Worm (Caenorhabditis elegans): ENCODE results near the gene R10E12.2.
A peak's percentile ranks its signal among the peaks of the same experiment; 100 is the strongest.

The R10E12.2 gene

ce11 chrIII:9922310-9922709 is 51.4 kb downstream of the R10E12.2 start:
- TF ChIP-seq pha-4 (tag; optimal IDR thresholded peaks at IDR 0.05) (peak; percentile 43), pqm-1 (tag; optimal IDR thresholded peaks at IDR 0.05) (peak; percentile 71), elt-2 (tag; optimal IDR thresholded peaks at IDR 0.05) (peak; percentile 71), ceh-28 (tag; optimal IDR thresholded peaks at IDR 0.05) (peak; percentile 2), aly-2 (tag; optimal IDR thresholded peaks at IDR 0.05) (no peak)

DNA sequence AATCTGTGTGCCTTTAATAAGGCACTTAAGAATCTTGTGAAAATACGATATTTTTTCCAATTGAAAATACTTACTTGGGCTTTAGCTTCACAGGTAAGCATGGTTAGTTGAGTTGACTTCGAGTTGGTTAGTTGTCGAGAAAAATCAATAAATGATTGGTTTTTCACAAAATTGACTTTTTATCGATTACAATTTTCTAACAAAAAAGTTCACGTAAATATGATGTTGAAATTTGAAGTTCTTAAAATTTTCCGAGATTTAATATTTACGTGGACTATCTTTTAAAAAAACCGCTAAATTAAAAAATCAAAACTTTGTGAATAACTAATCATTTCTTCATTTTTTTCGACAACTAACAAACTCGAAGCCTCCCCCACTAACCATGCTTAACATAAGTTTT is 52.9 kb downstream of the R10E12.2 start, which contains the start of gene F40F12.3:
Gene F40F12.3 (minus strand): TSS at position 101 of the 400 bp plus-strand sequence.
- TF ChIP-seq lin-15B (tag; optimal IDR thresholded peaks at IDR 0.05) = no peak
- TF ChIP-seq elt-2 (tag; optimal IDR thresholded peaks at IDR 0.05) = no peak
- TF ChIP-seq fos-1 (tag; optimal IDR thresholded peaks at IDR 0.05) = no peak
- no peak for TF ChIP-seq R02D3.7 (tag; optimal IDR thresholded peaks at IDR 0.05)
- TF ChIP-seq nhr-76 (tag; optimal IDR thresholded peaks at IDR 0.05) = no peak
- no peak for TF ChIP-seq egl-27 (tag; optimal IDR thresholded peaks at IDR 0.05)
- no peak for TF ChIP-seq nhr-11 (tag; optimal IDR thresholded peaks at IDR 0.05)
- TF ChIP-seq ama-1 (optimal IDR thresholded peaks at IDR 0.05) = no peak
- TF ChIP-seq ceh-28 (tag; optimal IDR thresholded peaks at IDR 0.05) = no peak
- no peak for TF ChIP-seq hmg-11 (tag; optimal IDR thresholded peaks at IDR 0.05)
- TF ChIP-seq pqm-1 (tag; optimal IDR thresholded peaks at IDR 0.05) = no peak
- TF ChIP-seq nhr-67 (tag; optimal IDR thresholded peaks at IDR 0.05) = no peak
- no peak for TF ChIP-seq zag-1 (tag; optimal IDR thresholded peaks at IDR 0.05)
- TF ChIP-seq nhr-237 (tag; optimal IDR thresholded peaks at IDR 0.05) = no peak
- TF ChIP-seq snpc-4 (tag; optimal IDR thresholded peaks at IDR 0.05) = no peak

DNA sequence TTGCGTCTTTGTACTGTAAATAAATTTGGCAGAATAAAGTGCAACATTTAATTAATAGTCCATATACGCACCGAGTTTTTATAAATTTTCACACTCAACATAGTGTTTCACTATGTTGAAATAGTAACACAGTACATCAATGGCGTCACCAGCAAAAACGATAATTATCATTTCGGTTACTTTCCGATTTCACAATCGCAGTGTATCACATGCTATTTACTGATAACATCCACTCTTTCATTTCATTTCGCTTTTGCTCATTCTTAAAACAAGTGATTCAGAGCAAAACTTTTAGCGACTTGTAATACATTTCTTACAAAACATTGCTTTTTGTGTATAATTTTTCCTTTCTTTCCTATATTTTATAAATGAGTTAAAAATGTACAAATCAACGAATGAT is 59.9 kb downstream of the R10E12.2 start, which contains the start of gene cbp-3:
Gene cbp-3 (plus strand): TSS at position 272 of the 400 bp plus-strand sequence.
- TF ChIP-seq mdl-1 (tag; optimal IDR thresholded peaks at IDR 0.05) = no peak
- no peak for TF ChIP-seq snpc-4 (tag; optimal IDR thresholded peaks at IDR 0.05)
- no peak for TF ChIP-seq ceh-28 (tag; optimal IDR thresholded peaks at IDR 0.05)
- peak; percentile 93 for TF ChIP-seq pqm-1 (tag; optimal IDR thresholded peaks at IDR 0.05)
- peak; percentile 83 for TF ChIP-seq elt-2 (tag; optimal IDR thresholded peaks at IDR 0.05)
- TF ChIP-seq elt-1 (tag; optimal IDR thresholded peaks at IDR 0.05) = no peak
- peak; percentile 66 for TF ChIP-seq pha-4 (tag; optimal IDR thresholded peaks at IDR 0.05)
- no peak for TF ChIP-seq nhr-23 (tag; optimal IDR thresholded peaks at IDR 0.05)
- no peak for TF ChIP-seq elt-3 (tag; optimal IDR thresholded peaks at IDR 0.05)
- TF ChIP-seq egl-5 (tag; optimal IDR thresholded peaks at IDR 0.05) = no peak
- no peak for TF ChIP-seq ceh-82 (tag; optimal IDR thresholded peaks at IDR 0.05)
- TF ChIP-seq nhr-25 (tag; optimal IDR thresholded peaks at IDR 0.05) = no peak
- TF ChIP-seq jun-1 (tag; optimal IDR thresholded peaks at IDR 0.05) = no peak
- TF ChIP-seq nhr-11 (tag; optimal IDR thresholded peaks at IDR 0.05) = no peak
- no peak for TF ChIP-seq unc-39 (tag; optimal IDR thresholded peaks at IDR 0.05)

Measured in whole organism, L3 larva.